Worm (Caenorhabditis elegans): ENCODE measurements around the gene C16C8.26.

C16C8.26 gene

DNA sequence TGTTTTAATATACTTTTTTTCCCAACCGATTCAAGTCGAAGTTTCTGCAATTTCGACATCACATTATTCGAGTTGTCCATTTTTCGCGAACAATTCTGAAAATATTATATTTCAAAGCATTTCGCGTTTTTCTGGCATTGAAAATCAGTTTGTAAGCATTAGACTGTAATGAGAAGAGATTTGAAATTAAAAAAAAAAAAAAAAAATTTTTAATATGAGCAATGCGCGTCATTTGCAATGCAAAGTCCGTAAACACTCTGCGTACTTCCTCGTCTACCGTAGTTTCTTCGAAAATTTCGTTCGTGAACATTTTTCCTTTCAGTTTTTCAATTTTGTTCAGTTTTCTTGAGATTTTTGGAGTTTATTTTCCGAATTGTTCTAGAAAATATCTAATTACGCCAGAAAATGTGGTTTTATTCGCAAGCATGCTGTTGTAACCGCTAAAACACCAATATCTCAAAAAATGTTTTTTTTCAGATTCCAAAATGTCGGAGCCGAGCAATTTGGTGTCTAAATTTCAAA is 12.8 kb downstream of the C16C8.26 start, which contains the start of the genes C16C8.5 and C16C8.16:
Gene C16C8.5 (minus strand): TSS at position 101 of the 522 bp plus-strand sequence.
Gene C16C8.16 (plus strand): TSS at position 472 of the 522 bp plus-strand sequence.
- no peak for TF ChIP-seq vab-15 (tag; optimal IDR thresholded peaks at IDR 0.05)
- TF ChIP-seq efl-1 (optimal IDR thresholded peaks at IDR 0.05): no peak
- no peak for TF ChIP-seq efl-1 (GFP tag; optimal IDR thresholded peaks at IDR 0.05 in 1 of 2)
- TF ChIP-seq egl-27 (tag; optimal IDR thresholded peaks at IDR 0.05): no peak
- no peak for TF ChIP-seq lir-3 (tag; optimal IDR thresholded peaks at IDR 0.05; ENCODE audit: poor library complexity)
- TF ChIP-seq dpl-1 (GFP tag; optimal IDR thresholded peaks at IDR 0.05): no peak
- no peak for TF ChIP-seq nhr-90 (tag; optimal IDR thresholded peaks at IDR 0.05; ENCODE audit: poor library complexity)
- no peak for TF ChIP-seq alr-1 (tag; optimal IDR thresholded peaks at IDR 0.05; ENCODE audit: borderline replicate concordance)
- TF ChIP-seq C04F5.9 (tag; optimal IDR thresholded peaks at IDR 0.05): no peak

DNA sequence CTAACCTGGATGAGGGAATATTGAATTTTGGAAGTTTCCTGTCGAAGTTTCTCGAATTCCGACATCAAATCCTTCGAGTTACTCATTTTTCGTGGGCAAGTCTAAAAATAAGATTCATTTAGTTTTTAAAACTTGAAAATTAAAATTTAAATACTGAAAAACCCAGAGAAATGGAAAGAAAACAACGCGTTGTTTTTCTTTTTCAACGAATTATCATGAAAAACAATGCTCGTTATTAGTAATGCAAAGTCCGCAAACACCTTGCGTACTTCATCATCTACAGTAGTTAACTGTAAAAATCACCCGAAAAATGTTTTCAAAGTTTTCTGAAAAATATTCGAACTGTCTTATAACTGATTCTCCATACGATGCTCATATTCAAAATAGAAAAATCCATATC is 13.8 kb downstream of the C16C8.26 start, which contains the start of gene C16C8.4:
Gene C16C8.4 (minus strand): TSS at position 101 of the 400 bp plus-strand sequence.
- no peak for TF ChIP-seq efl-1 (optimal IDR thresholded peaks at IDR 0.05)
- TF ChIP-seq efl-1 (GFP tag; optimal IDR thresholded peaks at IDR 0.05 in 1 of 2): no peak
- TF ChIP-seq zip-4 (GFP tag; optimal IDR thresholded peaks at IDR 0.05): no peak
- no peak for TF ChIP-seq ces-1 (GFP tag; optimal IDR thresholded peaks at IDR 0.05)
- TF ChIP-seq unc-98 (GFP tag; IDR thresholded peaks at IDR 0.05): no peak
- no peak for TF ChIP-seq unc-130 (tag; optimal IDR thresholded peaks at IDR 0.05)
- no peak for TF ChIP-seq C34B4.2 (tag; optimal IDR thresholded peaks at IDR 0.05)
- TF ChIP-seq ceh-8 (GFP tag; optimal IDR thresholded peaks at IDR 0.05): no peak

DNA sequence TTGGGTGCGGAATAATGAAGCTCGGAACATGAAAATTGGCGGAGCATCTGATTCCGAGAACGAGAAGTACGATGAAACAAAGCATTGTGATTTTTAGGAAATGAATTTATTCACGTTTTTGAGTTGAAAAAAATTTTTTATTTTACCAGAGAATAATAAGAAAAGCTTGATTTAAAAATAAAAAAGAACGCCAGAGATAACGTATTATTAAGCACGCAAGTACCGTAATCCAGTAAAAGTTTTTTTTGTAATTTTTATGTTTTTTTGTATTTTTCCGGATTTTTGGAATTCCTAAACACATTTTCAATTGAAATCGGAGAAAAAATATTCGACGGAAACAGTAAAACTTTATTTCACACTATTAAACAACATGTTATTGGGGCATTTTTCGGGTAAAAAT is 15.0 kb downstream of the C16C8.26 start, which contains the start of gene C16C8.22:
Gene C16C8.22 (minus strand): TSS at position 101 of the 400 bp plus-strand sequence.
- no peak for TF ChIP-seq sup-37 (GFP tag; optimal IDR thresholded peaks at IDR 0.05)
- no peak for TF ChIP-seq ets-5 (GFP tag; IDR thresholded peaks at IDR 0.05)
- TF ChIP-seq C04F5.9 (tag; optimal IDR thresholded peaks at IDR 0.05): no peak
- no peak for TF ChIP-seq nhr-11 (tag; optimal IDR thresholded peaks at IDR 0.05)
- TF ChIP-seq lin-35 (GFP tag; optimal IDR thresholded peaks at IDR 0.05): no peak
- TF ChIP-seq C34B4.2 (tag; optimal IDR thresholded peaks at IDR 0.05): no peak
- TF ChIP-seq pag-3 (tag; optimal IDR thresholded peaks at IDR 0.05; ENCODE audit: borderline replicate concordance, insufficient read depth): no peak

DNA sequence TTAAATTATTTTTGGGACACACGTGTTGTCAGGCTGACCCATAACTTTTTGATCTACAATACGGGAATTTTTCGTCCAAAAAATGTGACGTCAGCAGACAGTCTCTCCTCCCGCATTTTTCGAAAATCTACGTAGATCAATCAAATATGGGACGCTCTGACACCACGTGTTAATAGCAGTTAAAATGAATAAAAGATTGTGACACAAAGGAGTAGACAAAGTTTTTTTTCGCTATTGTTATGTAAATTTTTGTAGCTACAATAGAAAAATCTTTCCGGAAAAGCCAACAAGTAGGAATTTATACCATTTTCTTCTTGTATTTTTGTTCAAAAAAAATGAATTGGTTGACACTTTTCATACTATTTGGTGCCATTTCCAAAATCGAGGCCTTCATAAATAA is 16.7 kb downstream of the C16C8.26 start, which contains the start of gene C16C8.27:
Gene C16C8.27 (plus strand): TSS at position 301 of the 400 bp plus-strand sequence.
- no peak for TF ChIP-seq fos-1 (tag; optimal IDR thresholded peaks at IDR 0.05)
- no peak for TF ChIP-seq pag-3 (tag; optimal IDR thresholded peaks at IDR 0.05; ENCODE audit: borderline replicate concordance, insufficient read depth)
- no peak for TF ChIP-seq nhr-85 (tag)
- TF ChIP-seq elt-2 (tag; optimal IDR thresholded peaks at IDR 0.05): no peak
- no peak for TF ChIP-seq efl-3 (GFP tag; optimal IDR thresholded peaks at IDR 0.05)
- TF ChIP-seq Y116A8C.19 (tag; optimal IDR thresholded peaks at IDR 0.05; ENCODE audit: borderline replicate concordance): no peak
- TF ChIP-seq isw-1 (GFP tag; IDR thresholded peaks at IDR 0.05): no peak
- no peak for TF ChIP-seq jun-1 (tag; optimal IDR thresholded peaks at IDR 0.05)
- no peak for TF ChIP-seq snpc-4 (tag; optimal IDR thresholded peaks at IDR 0.05)

DNA sequence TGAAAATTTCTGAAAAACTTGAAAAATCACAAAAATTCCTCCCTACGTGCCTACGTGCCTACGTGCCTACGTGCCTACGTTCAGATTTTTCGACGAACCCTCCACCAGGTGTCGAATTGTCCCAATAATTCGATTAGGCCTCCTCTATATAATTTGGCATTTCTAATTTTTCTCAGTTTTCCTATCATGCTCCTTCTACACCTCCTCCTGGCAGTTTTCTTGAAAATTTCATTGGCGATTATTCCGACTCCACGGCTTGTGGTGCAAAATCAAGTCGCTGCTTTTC is 17.5 kb downstream of the C16C8.26 start, which contains the start of gene C16C8.17:
Gene C16C8.17 (plus strand): TSS at position 187 of the 286 bp plus-strand sequence.
- no peak for TF ChIP-seq ceh-88 (GFP tag; IDR thresholded peaks at IDR 0.05)
- no peak for TF ChIP-seq elt-3 (tag; optimal IDR thresholded peaks at IDR 0.05)
- TF ChIP-seq ztf-11 (tag; optimal IDR thresholded peaks at IDR 0.05): no peak
- TF ChIP-seq sox-4 (tag; optimal IDR thresholded peaks at IDR 0.05): no peak
- TF ChIP-seq ceh-90 (tag; optimal IDR thresholded peaks at IDR 0.05): no peak
- no peak for TF ChIP-seq fos-1 (tag; optimal IDR thresholded peaks at IDR 0.05)

All from whole organism, L1 larva.